Fruit fly (Drosophila melanogaster): Measurements from ENCODE around the gene prc.

The prc gene

dm6 chr3L:11972879-11973278 lies 6.9 kb upstream of the prc start, which contains the start of gene Muc68E:
TSS of gene Muc68E (minus strand) at chr3L:11972979.
- no peak for TF ChIP-seq sima (GFP tag; optimal IDR thresholded peaks at IDR 0.05)
- TF ChIP-seq Vsx1 (GFP tag; optimal IDR thresholded peaks at IDR 0.05) = no peak
- TF ChIP-seq PHDP (tag; optimal IDR thresholded peaks at IDR 0.05) = no peak

dm6 chr3L:11957669-11958333 lies 8.1 kb downstream of the prc start, which contains the start of the genes CG11570 and CG43294:
TSS of gene CG11570 (minus strand) at chr3L:11957769.
TSS of gene CG43294 (plus strand) at chr3L:11958283.
- TF ChIP-seq lilli (GFP tag; optimal IDR thresholded peaks at IDR 0.05) = no peak
- no peak for TF ChIP-seq CG4730 (GFP tag; IDR thresholded peaks at IDR 0.05)
- TF ChIP-seq tll (GFP tag; optimal IDR thresholded peaks at IDR 0.05) = no peak
- TF ChIP-seq CG12219 (GFP tag; optimal IDR thresholded peaks at IDR 0.05) = no peak
- TF ChIP-seq CG31365 (tag; optimal IDR thresholded peaks at IDR 0.05) = no peak
- TF ChIP-seq CG11695 (GFP tag; IDR thresholded peaks at IDR 0.05) = no peak
- no peak for TF ChIP-seq fu2 (GFP tag; optimal IDR thresholded peaks at IDR 0.05)
- no peak for TF ChIP-seq bcd (GFP tag; optimal IDR thresholded peaks at IDR 0.05)
- no peak for TF ChIP-seq CG6654 (GFP tag; optimal IDR thresholded peaks at IDR 0.05)
- no peak for TF ChIP-seq Max (GFP tag; optimal IDR thresholded peaks at IDR 0.05)
- no peak for TF ChIP-seq D19B (GFP tag; optimal IDR thresholded peaks at IDR 0.05)
- TF ChIP-seq sim (GFP tag; IDR thresholded peaks at IDR 0.05) = no peak
- no peak for TF ChIP-seq kay (GFP tag; optimal IDR thresholded peaks at IDR 0.05)
- TF ChIP-seq mirr (GFP tag; optimal IDR thresholded peaks at IDR 0.05) = no peak
- TF ChIP-seq CG9797 (GFP tag; optimal IDR thresholded peaks at IDR 0.05) = no peak

dm6 chr3L:11953783-11954182 lies 12.1 kb downstream of the prc start, which contains the start of gene CG7248:
TSS of gene CG7248 (plus strand) at chr3L:11954083.
- TF ChIP-seq CG18476 (GFP tag; optimal IDR thresholded peaks at IDR 0.05) = no peak
- peak; percentile 70 for TF ChIP-seq exex (tag; optimal IDR thresholded peaks at IDR 0.05)

dm6 chr3L:11953217-11953616 lies 12.7 kb downstream of the prc start, which contains the start of gene obst-G:
TSS of gene obst-G (minus strand) at chr3L:11953317.
- TF ChIP-seq CG12942 (GFP tag; optimal IDR thresholded peaks at IDR 0.05) (no peak), Doc3 (GFP tag; IDR thresholded peaks at IDR 0.05; ENCODE audit: partially characterized antibody) (no peak), CG17612 (GFP tag; IDR thresholded peaks at IDR 0.05) (no peak), wdn (GFP tag; IDR thresholded peaks at IDR 0.05) (no peak), CG8089 (GFP tag; optimal IDR thresholded peaks at IDR 0.05) (no peak), CG18476 (GFP tag; optimal IDR thresholded peaks at IDR 0.05) (no peak), CrebB (tag; optimal IDR thresholded peaks at IDR 0.05) (no peak), Lim3 (GFP tag; IDR thresholded peaks at IDR 0.05) (no peak), Sry-β (GFP tag; optimal IDR thresholded peaks at IDR 0.05) (no peak), CG7786 (GFP tag; optimal IDR thresholded peaks at IDR 0.05) (no peak)

dm6 chr3L:11949539-11949938 lies 16.4 kb downstream of the prc start, which contains the start of gene CG17826:
TSS of gene CG17826 (plus strand) at chr3L:11949839.
- no peak for TF ChIP-seq CG10321 (GFP tag; IDR thresholded peaks at IDR 0.05)
- no peak for TF ChIP-seq CG7745 (tag; optimal IDR thresholded peaks at IDR 0.05)
- no peak for TF ChIP-seq unc-4 (GFP tag; IDR thresholded peaks at IDR 0.05; ENCODE audit: partially characterized antibody)
- no peak for TF ChIP-seq gsb-n (tag; optimal IDR thresholded peaks at IDR 0.05)
- TF ChIP-seq tx (GFP tag; optimal IDR thresholded peaks at IDR 0.05) = no peak
- no peak for TF ChIP-seq CG10147 (GFP tag; optimal IDR thresholded peaks at IDR 0.05)
- no peak for TF ChIP-seq ato (GFP tag; IDR thresholded peaks at IDR 0.05; ENCODE audit: partially characterized antibody)

Measured in whole organism, embryonic.